Fruit fly (Drosophila melanogaster): Measurements from ENCODE around the gene Usp47.

Gene Usp47

DNA sequence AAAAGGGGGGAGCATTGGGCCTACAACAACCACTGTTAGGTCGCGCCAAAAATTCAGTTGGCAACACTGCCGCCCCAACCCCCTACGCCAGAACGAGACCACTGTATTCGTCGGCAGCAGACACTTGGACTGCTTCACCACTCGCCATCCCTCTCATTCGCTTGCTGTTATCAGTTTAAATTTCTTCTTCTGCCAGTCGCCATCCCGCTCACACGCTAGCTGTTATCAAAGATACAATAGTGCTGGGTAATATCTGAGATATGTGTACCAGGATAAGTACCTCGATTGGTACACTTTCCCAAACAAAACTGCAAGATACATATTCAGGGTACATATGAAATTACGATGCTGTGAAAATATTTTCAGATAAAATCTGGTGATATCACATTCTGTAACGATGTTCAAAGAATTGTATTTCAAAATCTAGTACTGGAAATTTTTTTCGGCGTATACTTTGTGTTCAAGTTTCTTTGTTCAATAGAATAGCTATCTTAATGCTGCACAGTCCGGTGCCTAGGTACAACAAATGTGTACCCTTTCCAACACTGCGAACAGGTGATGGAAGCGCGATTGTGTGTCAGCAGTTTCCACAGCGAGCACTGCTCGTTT is 18.1 kb downstream of the Usp47 start (continued):
- TF ChIP-seq Dip2 (GFP tag; IDR thresholded peaks at IDR 0.05) (no peak), CG2889 (GFP tag; IDR thresholded peaks at IDR 0.05) (peak; percentile 46; the same call in 1 of the 3 replicates), CG16779 (GFP tag; IDR thresholded peaks at IDR 0.05) (0 out of 2 replicates have a peak, but pooled peaks have one; percentile 7), da (GFP tag; optimal IDR thresholded peaks at IDR 0.05) (peak; percentile 78), CG13894 (tag; optimal IDR thresholded peaks at IDR 0.05) (no peak), CG7357 (GFP tag; IDR thresholded peaks at IDR 0.05) (peak; percentile 33; the same call in 1 of the 3 replicates), CG4820 (GFP tag; optimal IDR thresholded peaks at IDR 0.05) (peak; percentile 73), CG14441 (GFP tag; IDR thresholded peaks at IDR 0.05) (peak; percentile 77), CG10147 (GFP tag; optimal IDR thresholded peaks at IDR 0.05) (peak; percentile 86), CG9932 (GFP tag; IDR thresholded peaks at IDR 0.05) (peak; percentile 82), CG6683 (GFP tag; optimal IDR thresholded peaks at IDR 0.05) (peak; percentile 55), CkIIα-i1 (GFP tag; IDR thresholded peaks at IDR 0.05) (no peak), yki (optimal IDR thresholded peaks at IDR 0.05) (no peak), CG6654 (GFP tag; optimal IDR thresholded peaks at IDR 0.05) (peak; percentile 52), CG3065 (GFP tag; optimal IDR thresholded peaks at IDR 0.05) (peak; percentile 44), zfh1 (GFP tag; IDR thresholded peaks at IDR 0.05) (peak; percentile 74), NC2α (GFP tag; optimal IDR thresholded peaks at IDR 0.05) (peak; percentile 63), Oli (tag; optimal IDR thresholded peaks at IDR 0.05) (peak; percentile 87), CG12659 (GFP tag; optimal IDR thresholded peaks at IDR 0.05) (peak; percentile 93), Usf (GFP tag; optimal IDR thresholded peaks at IDR 0.05) (peak; percentile 61), CG3726 (GFP tag; IDR thresholded peaks at IDR 0.05) (0 out of 3 replicates have a peak, but pooled peaks have one; percentile 28), Taf1 (GFP tag; IDR thresholded peaks at IDR 0.05) (peak; percentile 41; the same call in 1 of the 2 replicates), prd (optimal IDR thresholded peaks at IDR 0.05) (no peak), prd (GFP tag; IDR thresholded peaks at IDR 0.05) (peak; percentile 80), hb (GFP tag; IDR thresholded peaks at IDR 0.05; ENCODE audit: partially characterized antibody) (no peak), CG34376 (GFP tag; optimal IDR thresholded peaks at IDR 0.05) (peak; percentile 94), ind (GFP tag; optimal IDR thresholded peaks at IDR 0.05) (peak; percentile 87), CG14667 (GFP tag; IDR thresholded peaks at IDR 0.05) (no peak; the same call in 1 of the 2 replicates), ci (GFP tag; IDR thresholded peaks at IDR 0.05) (peak; percentile 60; the same call in 2 of the 3 replicates), Ssrp (tag; optimal IDR thresholded peaks at IDR 0.05) (peak; percentile 82), Spps (tag; optimal IDR thresholded peaks at IDR 0.05) (peak; percentile 48), CG34422 (GFP tag; IDR thresholded peaks at IDR 0.05) (peak; percentile 90), schlank (tag; optimal IDR thresholded peaks at IDR 0.05) (peak; percentile 81), D19B (GFP tag; optimal IDR thresholded peaks at IDR 0.05) (peak; percentile 71), CG30431 (GFP tag; optimal IDR thresholded peaks at IDR 0.05) (peak; percentile 58), ERR (GFP tag; optimal IDR thresholded peaks at IDR 0.05) (peak; percentile 88), sug (tag; optimal IDR thresholded peaks at IDR 0.05) (peak; percentile 87), CG6854 (GFP tag; optimal IDR thresholded peaks at IDR 0.05) (peak; percentile 67), Jarid2 (GFP tag; optimal IDR thresholded peaks at IDR 0.05) (no peak), sqz (GFP tag; optimal IDR thresholded peaks at IDR 0.05) (no peak), disco-r (GFP tag; optimal IDR thresholded peaks at IDR 0.05) (peak; percentile 63), luna (GFP tag; optimal IDR thresholded peaks at IDR 0.05) (peak; percentile 80), CG10366 (GFP tag; IDR thresholded peaks at IDR 0.05) (peak; percentile 57; the same call in 1 of the 2 replicates), ems (GFP tag; optimal IDR thresholded peaks at IDR 0.05) (peak; percentile 76), sob (GFP tag; IDR thresholded peaks at IDR 0.05) (peak; percentile 71), Asciz (GFP tag; optimal IDR thresholded peaks at IDR 0.05) (no peak), CG10321 (GFP tag; IDR thresholded peaks at IDR 0.05) (peak; percentile 100), Atf6 (GFP tag; IDR thresholded peaks at IDR 0.05) (peak; percentile 82), Stat92E (GFP tag; optimal IDR thresholded peaks at IDR 0.05) (peak in 1 of 3 experiments; percentile 19), rib (GFP tag; IDR thresholded peaks at IDR 0.05) (no peak), Gsc (GFP tag; IDR thresholded peaks at IDR 0.05) (no peak)

All from whole organism, embryonic.